Fruit fly (Drosophila melanogaster) whole organism, prepupa: ENCODE measurements around the gene prtp.

Source experiments
- Blimp-1 ChIP-seq: fragments of 200-800 bp; sonication (Bioruptor generic); optimal IDR thresholded peaks from 3 replicates; lab custom pipeline; 2017; ENCODE audit warnings: missing biosample characterization, missing genetic modification characterization, mild to moderate bottlenecking, moderate library complexity, missing genetic modification reagents
- CG1621 ChIP-seq: fragments of 200-800 bp; sonication (Bioruptor generic); optimal IDR thresholded peaks from 3 replicates; lab custom pipeline; 2018; ENCODE audit warnings: missing biosample characterization, mild to moderate bottlenecking, missing genetic modification characterization

DNA sequence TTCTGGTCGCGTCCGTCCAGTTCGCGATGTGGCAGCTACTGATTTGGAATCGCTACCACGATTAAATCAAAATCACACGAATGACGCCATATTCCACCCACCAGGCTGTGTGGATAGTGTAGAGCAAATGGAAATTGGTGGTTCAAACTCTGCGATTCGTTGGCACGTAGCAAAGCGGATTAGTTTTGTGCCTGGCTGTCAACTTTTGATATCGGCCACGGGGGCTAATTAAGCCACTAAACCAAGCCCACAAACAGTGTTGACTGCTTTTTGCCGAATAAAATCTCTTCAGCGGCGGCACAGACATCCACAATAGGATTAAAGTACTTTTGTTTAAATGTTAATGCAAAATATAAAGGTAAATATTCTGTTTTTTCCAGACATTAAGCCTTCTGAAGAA, 15.1 kb downstream of the prtp start, which contains the start of gene inaF-C:
- no peak for TF ChIP-seq Blimp-1 (GFP tag; lab: Kevin White, UChicago)
- TF ChIP-seq CG1621 (tag; lab: Kevin White, UChicago), result no peak
